Worm (Caenorhabditis elegans) whole organism, midembryonic: ENCODE data around the gene vha-4.

Experiments used
- T22C8.4 ChIP-seq: fragments of 200-800 bp; sonication (Bioruptor generic); IDR thresholded peaks from 2 replicates; pipeline ENCODE4 v1.3.6; 2022; ENCODE audit warnings: missing genetic modification characterization, missing compliant biosample characterization
- cog-1 ChIP-seq: sonication (generic microtip); optimal IDR thresholded peaks from 2 replicates; lab custom pipeline; 2016; ENCODE audit warnings: missing genetic modification characterization, missing compliant biosample characterization
- flt-1 ChIP-seq: fragments of 200-800 bp; sonication (Bioruptor generic); IDR thresholded peaks from 2 replicates; pipeline ENCODE4 v1.3.6; 2022; ENCODE audit warnings: missing genetic modification characterization, missing compliant biosample characterization
- klf-2 ChIP-seq: fragments of 200-800 bp; sonication (Bioruptor generic); conservative IDR thresholded peaks from 2 replicates; pipeline ENCODE4 v1.3.6; 2022; ENCODE audit warnings: missing genetic modification reagents, missing genetic modification characterization, missing compliant biosample characterization
- med-1 ChIP-seq: sonication (generic microtip); optimal IDR thresholded peaks from 2 replicates; lab custom pipeline; 2017; ENCODE audit warnings: missing genetic modification characterization, mild to moderate bottlenecking, missing compliant biosample characterization, antibody characterized with exemption, missing genetic modification reagents; ENCODE audit not compliant: insufficient read depth
- ref-1 ChIP-seq: fragments of 200-800 bp; sonication (Bioruptor generic); conservative IDR thresholded peaks from 2 replicates; pipeline ENCODE4 v1.3.6; 2022; ENCODE audit warnings: missing genetic modification reagents, missing genetic modification characterization, missing compliant biosample characterization
- tab-1 ChIP-seq: fragments of 200-800 bp; sonication (Bioruptor generic); IDR thresholded peaks from 2 replicates; pipeline ENCODE4 v1.3.6; 2022; ENCODE audit warnings: missing genetic modification characterization, missing compliant biosample characterization
- ztf-23 ChIP-seq: fragments of 200-800 bp; sonication (Bioruptor generic); IDR thresholded peaks from 2 replicates; pipeline ENCODE4 v1.3.6; 2022; ENCODE audit warnings: missing genetic modification reagents, missing genetic modification characterization, missing compliant biosample characterization
- ztf-29 ChIP-seq: fragments of 200-800 bp; sonication (Bioruptor generic); IDR thresholded peaks from 2 replicates; pipeline ENCODE4 v1.3.6; 2022; ENCODE audit warnings: missing genetic modification reagents, missing genetic modification characterization, missing compliant biosample characterization

Gene vha-4

DNA sequence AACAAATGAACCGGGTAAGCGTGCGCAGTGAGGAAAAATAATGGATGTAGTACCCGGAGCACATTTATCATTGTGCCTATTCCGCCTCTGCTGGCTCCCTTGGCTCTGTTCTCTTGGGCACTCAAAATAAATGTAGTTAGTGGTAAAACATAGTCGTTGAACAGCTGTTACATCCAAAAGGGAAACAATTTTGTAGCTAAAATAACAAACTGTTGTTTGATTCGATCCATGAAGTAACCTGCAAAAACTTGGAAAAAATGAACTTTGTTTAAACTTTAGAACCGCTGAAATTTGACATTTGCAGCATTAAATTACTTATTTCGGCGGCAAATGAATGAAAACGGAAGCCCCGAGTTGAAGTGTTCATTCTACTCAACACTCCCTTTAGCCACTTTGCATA is 14.5 kb upstream of the vha-4 start:
- TF ChIP-seq ztf-29 (GFP tag; lab: Robert Waterston, UW): no peak

ce11 chrII:7892761-7893272 is 13.7 kb upstream of the vha-4 start, which contains the start of gene ptc-1:
ptc-1 (plus strand) TSS chrII:7893222.
- TF ChIP-seq ztf-23 (GFP tag; lab: Robert Waterston, UW) (no peak), flt-1 (no peak), med-1 (GFP tag; lab: Kevin White, UChicago) (no peak), T22C8.4 (GFP tag; lab: Robert Waterston, UW) (no peak), tab-1 (GFP tag; lab: Robert Waterston, UW) (no peak), ztf-29 (GFP tag; lab: Robert Waterston, UW) (no peak), ref-1 (no peak), cog-1 (tag; lab: Kevin White, UChicago) (no peak), klf-2 (no peak)

DNA sequence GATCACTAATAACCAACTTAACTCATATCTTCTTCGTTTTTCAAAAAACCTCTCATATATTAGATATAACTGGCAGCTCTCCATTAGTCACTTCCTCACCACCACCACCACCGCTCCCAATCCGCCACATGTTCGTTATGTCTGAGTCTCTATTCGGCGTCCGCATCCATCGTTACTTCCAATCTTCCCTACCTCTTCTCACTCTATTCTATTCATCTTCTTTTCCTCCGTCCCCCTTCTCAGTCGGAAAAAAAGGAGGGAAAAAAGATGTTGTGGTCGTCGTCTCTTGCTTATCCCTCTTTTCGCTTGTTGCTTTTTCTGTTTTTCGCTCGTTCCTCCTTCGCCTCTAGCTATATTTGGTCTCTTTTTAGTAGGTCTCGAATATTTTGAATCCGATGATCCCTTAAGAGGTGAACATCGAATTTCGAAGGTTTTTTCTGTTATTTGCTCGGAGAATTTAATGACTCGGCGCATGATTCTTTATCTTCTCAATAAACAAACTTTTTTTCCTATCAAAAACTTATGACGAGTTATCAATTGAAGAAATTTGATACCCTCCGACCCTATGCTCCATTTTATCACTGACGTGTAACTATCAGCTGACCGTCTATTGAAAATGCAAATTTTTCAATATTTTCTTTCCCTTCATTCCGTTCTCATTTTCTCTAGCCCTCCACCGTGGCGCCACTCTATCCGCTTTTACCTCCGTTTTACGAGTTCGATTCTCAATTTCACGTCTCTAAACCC is 12.9 kb upstream of the vha-4 start:
- no peak for TF ChIP-seq tab-1 (GFP tag; lab: Robert Waterston, UW)
- TF ChIP-seq klf-2: no peak
- TF ChIP-seq flt-1: 0 out of 2 replicates have a peak, but pooled peaks have one; percentile 63
- no peak for TF ChIP-seq ztf-29 (GFP tag; lab: Robert Waterston, UW)
- no peak for TF ChIP-seq T22C8.4 (GFP tag; lab: Robert Waterston, UW)
- TF ChIP-seq ztf-23 (GFP tag; lab: Robert Waterston, UW): 0 out of 2 replicates have a peak, but pooled peaks have one; percentile 54

ce11 chrII:7889321-7889720 is 10.2 kb upstream of the vha-4 start:
- TF ChIP-seq klf-2: no peak
- TF ChIP-seq flt-1: no peak
- TF ChIP-seq tab-1 (GFP tag; lab: Robert Waterston, UW): no peak
- TF ChIP-seq ref-1: no peak
- no peak for TF ChIP-seq ztf-23 (GFP tag; lab: Robert Waterston, UW)
- TF ChIP-seq cog-1 (tag; lab: Kevin White, UChicago): no peak
- TF ChIP-seq T22C8.4 (GFP tag; lab: Robert Waterston, UW): no peak
- no peak for TF ChIP-seq ztf-29 (GFP tag; lab: Robert Waterston, UW)
- no peak for TF ChIP-seq med-1 (GFP tag; lab: Kevin White, UChicago)

- TF ChIP-seq cog-1 (tag; lab: Kevin White, UChicago): no peak
- no peak for TF ChIP-seq ref-1
These were observed 9.6 kb upstream of the vha-4 start for ce11 chrII:7888759-7889158.

DNA sequence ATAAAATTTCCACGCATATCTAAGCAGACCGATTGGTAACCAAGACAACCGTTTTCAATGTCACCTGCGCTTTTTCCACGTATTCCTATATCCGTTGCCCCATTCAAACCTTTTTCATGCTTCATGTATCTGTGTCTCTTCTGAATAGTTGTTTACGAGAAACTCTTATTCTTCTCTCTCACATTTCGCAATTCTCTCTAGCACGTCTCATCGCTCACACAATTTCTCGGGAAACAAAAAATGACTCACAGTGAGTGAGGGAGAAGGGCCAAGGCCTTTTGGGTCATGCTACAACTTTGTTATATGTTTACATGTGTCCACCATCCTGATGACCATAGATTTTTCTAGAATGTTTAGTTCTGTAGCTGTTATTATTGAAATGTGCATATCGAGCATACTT is 8.2 kb upstream of the vha-4 start:
- TF ChIP-seq flt-1: no peak
- TF ChIP-seq ztf-29 (GFP tag; lab: Robert Waterston, UW): no peak
- no peak for TF ChIP-seq T22C8.4 (GFP tag; lab: Robert Waterston, UW)
- no peak for TF ChIP-seq klf-2
- no peak for TF ChIP-seq ztf-23 (GFP tag; lab: Robert Waterston, UW)
- no peak for TF ChIP-seq cog-1 (tag; lab: Kevin White, UChicago)
- TF ChIP-seq tab-1 (GFP tag; lab: Robert Waterston, UW): no peak
- no peak for TF ChIP-seq ref-1
- no peak for TF ChIP-seq med-1 (GFP tag; lab: Kevin White, UChicago)

ce11 chrII:7884898-7885297 is 5.8 kb upstream of the vha-4 start:
- TF ChIP-seq ztf-23 (GFP tag; lab: Robert Waterston, UW) (no peak), T22C8.4 (GFP tag; lab: Robert Waterston, UW) (no peak), cog-1 (tag; lab: Kevin White, UChicago) (no peak), klf-2 (no peak), ztf-29 (GFP tag; lab: Robert Waterston, UW) (no peak), tab-1 (GFP tag; lab: Robert Waterston, UW) (no peak), med-1 (GFP tag; lab: Kevin White, UChicago) (no peak), flt-1 (no peak), ref-1 (no peak)

DNA sequence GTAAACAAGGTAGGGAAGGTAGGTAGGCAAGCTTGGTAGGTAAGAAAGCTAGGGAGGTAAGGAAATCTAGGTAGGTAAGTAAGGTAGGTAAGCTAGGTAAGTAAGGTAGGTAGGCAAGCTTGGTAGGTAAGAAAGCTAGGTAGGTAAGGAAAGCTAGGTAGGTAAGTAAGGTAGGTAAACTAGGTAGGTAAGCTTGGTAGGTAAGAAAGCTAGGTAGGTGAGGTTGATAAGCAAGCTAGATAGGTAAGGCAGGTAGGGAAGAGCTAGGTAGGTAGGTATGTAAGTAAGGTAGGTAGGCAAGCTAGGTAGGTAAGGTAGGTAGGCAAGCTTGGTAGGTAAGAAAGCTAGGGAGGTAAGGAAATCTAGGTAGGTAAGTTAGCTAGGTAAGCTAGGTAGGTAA is 4.0 kb upstream of the vha-4 start:
- TF ChIP-seq ztf-23 (GFP tag; lab: Robert Waterston, UW) (peak; percentile 66; the same call in 1 of the 2 replicates), klf-2 (peak; percentile 52; the same call in 1 of the 2 replicates)

DNA sequence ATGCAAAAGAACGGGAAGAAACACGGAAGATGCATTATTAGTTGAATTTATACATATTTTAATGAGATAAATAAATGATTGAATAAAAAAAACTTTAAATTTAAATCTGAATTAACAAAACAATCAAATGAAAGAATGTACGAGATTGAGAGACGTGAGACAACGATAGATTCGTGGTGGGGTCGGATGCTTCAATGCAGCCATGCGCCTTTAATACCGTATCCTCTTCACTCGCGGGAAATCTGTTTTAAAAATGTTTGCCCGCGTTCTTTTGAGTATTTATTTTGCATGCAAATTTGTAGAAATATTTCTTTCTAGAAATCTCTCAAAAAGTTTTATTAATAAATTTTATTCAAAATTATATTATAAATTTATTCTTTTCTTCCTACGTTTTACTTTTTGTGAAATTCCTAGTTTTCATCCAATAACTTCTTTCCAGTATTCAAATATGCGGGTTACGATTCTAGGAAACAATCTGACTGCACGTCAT is 1.3 kb upstream of the vha-4 start, which contains the start of gene perm-1:
Gene perm-1 (plus strand): TSS at position 440 of the 490 bp plus-strand sequence.
- TF ChIP-seq tab-1 (GFP tag; lab: Robert Waterston, UW) (no peak), ztf-23 (GFP tag; lab: Robert Waterston, UW) (no peak), ref-1 (no peak), ztf-29 (GFP tag; lab: Robert Waterston, UW) (no peak), med-1 (GFP tag; lab: Kevin White, UChicago) (no peak), T22C8.4 (GFP tag; lab: Robert Waterston, UW) (no peak), klf-2 (no peak), cog-1 (tag; lab: Kevin White, UChicago) (no peak), flt-1 (no peak)

DNA sequence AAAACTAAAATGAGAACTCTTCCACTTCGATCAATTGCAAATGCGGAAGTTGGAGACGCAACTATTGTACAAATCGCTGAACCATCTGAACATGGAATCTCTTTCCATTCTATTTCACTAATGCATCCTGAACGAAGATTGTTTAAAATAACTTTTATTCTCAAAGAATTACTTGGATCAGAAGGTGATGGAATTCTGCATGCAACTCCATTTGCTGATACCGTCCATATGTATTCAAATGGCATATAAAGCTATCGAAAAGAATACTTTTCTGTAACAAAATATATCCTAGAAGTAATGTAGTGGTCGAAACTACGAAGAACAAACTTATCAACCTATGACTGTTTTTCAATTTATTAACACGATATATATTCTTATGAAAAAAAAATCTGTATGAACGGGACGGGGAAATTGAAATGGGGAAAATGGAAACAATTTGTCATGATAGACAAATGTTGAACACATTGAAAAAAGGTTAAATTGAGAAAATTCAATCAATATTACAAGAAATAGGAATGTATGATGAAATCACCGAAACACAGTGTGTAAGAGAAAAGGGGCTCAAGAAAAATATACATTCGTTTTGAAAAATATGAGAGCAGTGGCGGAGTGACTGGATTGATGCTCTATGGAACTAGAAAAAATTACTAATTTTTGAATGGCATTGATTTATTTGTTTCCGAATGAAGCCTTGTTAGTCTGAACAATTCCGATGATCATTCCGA is 1.2 kb downstream of the vha-4 start, which contains the start of gene T01H3.2:
Gene T01H3.2 (minus strand): TSS at position 251 of the 725 bp plus-strand sequence.
- TF ChIP-seq T22C8.4 (GFP tag; lab: Robert Waterston, UW) (no peak), klf-2 (no peak), flt-1 (no peak), ztf-29 (GFP tag; lab: Robert Waterston, UW) (no peak), cog-1 (tag; lab: Kevin White, UChicago) (no peak), tab-1 (GFP tag; lab: Robert Waterston, UW) (no peak), ref-1 (no peak), med-1 (GFP tag; lab: Kevin White, UChicago) (no peak), ztf-23 (GFP tag; lab: Robert Waterston, UW) (no peak)
